Fruit fly (Drosophila melanogaster): ENCODE data around the gene Gel.

DNA sequence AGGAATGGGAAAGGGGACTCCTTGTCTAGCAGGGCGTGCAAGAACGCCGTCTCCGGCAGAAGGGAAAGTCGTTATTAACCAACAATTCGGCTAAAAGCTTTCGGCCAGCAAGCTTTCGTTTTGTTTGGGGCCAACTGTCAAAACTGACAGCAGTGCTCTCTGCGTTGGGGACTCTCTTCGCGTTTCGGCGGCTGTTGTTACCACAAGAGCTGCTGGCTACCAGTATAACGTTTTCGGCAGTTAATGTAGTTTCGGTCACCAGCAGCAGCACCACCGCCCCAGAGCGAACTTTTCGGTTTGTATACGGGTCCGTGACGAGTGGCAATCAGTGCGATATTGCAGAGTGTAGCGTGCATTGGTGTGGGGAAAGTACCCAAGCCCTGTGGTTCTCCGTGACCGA, 45.0 kb downstream of the Gel start, which contains the start of gene cpx:
- TF ChIP-seq h (optimal IDR thresholded peaks at IDR 0.05) = no peak
- no peak for TF ChIP-seq Myc (optimal IDR thresholded peaks at IDR 0.05)

All from Kc167 (cell line).